Worm (Caenorhabditis elegans): Measurements from ENCODE around the gene F07E5.8.

DNA sequence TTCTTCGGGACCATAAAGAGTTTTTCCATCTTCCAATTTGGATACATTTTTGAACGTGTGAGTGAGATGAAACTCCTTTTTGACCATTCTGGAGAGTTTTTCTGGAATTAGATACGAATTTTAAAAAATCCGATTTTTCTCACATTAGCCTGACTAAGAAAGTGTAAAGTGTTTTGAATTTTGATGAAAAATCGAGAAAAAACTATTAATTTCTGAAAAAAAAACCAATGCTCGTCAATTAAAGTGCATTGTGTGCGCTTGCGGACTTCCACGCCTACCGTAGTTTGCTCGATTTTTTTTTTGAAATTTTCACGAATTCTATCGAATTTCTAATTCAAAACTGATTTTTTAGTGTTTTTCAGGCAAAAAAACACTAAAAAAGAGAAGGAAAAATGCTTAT is 46.7 kb downstream of the F07E5.8 start, which contains the start of gene bath-1:
- no peak for TF ChIP-seq B0019.2 (GFP tag; conservative IDR thresholded peaks at IDR 0.05)
- TF ChIP-seq hlh-26 (GFP tag; conservative IDR thresholded peaks at IDR 0.05) = no peak
- TF ChIP-seq mcd-1 (GFP tag; IDR thresholded peaks at IDR 0.05) = no peak
- TF ChIP-seq xnd-1 (tag; optimal IDR thresholded peaks at IDR 0.05) = no peak
- TF ChIP-seq attf-6 (GFP tag; IDR thresholded peaks at IDR 0.05) = no peak
- no peak for TF ChIP-seq efl-1 (GFP tag; optimal IDR thresholded peaks at IDR 0.05)
- TF ChIP-seq ZK185.1 (tag; optimal IDR thresholded peaks at IDR 0.05; ENCODE audit: poor library complexity, severe bottlenecking) = no peak
- TF ChIP-seq ama-1 (optimal IDR thresholded peaks at IDR 0.05) = no peak
- no peak for TF ChIP-seq ama-1 (GFP tag; optimal IDR thresholded peaks at IDR 0.05)
- TF ChIP-seq pha-4 (tag; optimal IDR thresholded peaks at IDR 0.05) = no peak
- no peak for TF ChIP-seq snpc-4 (GFP tag; optimal IDR thresholded peaks at IDR 0.05)
- TF ChIP-seq snpc-4 (tag; optimal IDR thresholded peaks at IDR 0.05) = no peak
- TF ChIP-seq F57A8.1 (GFP tag; optimal IDR thresholded peaks at IDR 0.05) = no peak
- TF ChIP-seq ets-4 (GFP tag; optimal IDR thresholded peaks at IDR 0.05) = no peak
- no peak for TF ChIP-seq nhr-179 (tag; optimal IDR thresholded peaks at IDR 0.05)
- TF ChIP-seq hrde-1 (tag; optimal IDR thresholded peaks at IDR 0.05; ENCODE audit: borderline replicate concordance) = no peak

All from whole organism, young adult.